Fruit fly (Drosophila melanogaster): ENCODE data around the gene CG7600.

Gene CG7600

DNA sequence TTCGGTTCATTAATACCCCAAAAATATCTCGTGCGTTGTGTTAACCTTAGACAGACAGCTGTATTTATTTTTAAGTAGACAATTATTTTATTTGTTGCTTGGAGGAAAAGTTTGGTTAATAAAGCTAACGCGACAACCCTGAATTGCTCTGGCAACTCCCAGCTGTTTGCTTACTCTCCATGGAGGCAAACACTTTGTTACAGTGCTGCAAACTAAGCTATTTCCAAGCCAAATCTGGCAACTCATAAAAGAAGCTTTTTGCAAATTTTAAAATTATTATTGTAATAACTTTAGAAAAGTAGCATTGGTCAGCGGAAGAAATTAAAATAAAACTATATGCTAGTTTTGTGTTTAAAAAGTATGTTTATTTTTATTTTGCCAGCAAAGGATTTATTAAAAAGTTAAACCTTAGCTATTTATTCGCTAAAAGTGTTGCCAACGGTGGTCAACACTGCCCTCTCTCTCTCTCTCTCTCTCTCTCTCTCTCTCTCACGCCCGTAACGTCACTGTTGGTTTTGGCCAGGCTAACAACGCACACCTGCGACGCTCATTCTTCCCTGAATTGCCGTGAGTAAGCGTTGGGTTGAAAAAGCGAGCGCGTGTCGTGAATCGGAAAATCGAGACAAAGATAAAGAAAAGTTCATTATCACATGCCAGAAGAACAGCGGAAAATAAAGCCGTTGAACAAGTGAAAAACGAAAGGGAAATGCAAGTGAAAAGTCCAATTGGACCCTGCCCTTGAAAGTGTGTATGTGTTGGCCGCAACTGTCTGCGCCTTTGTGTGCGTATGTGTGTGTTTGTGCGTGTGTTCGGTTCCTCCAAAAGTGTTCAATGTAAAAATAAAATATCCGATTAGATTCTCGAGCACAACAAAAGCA lies 4.9 kb downstream of the CG7600 start (continued):
- TF ChIP-seq Drgx (GFP tag; IDR thresholded peaks at IDR 0.05) (peak; percentile 98), fd102C (GFP tag; optimal IDR thresholded peaks at IDR 0.05) (no peak), Gsc (GFP tag; IDR thresholded peaks at IDR 0.05) (no peak), Lpt (GFP tag; optimal IDR thresholded peaks at IDR 0.05) (no peak), da (GFP tag; optimal IDR thresholded peaks at IDR 0.05) (peak; percentile 54), Nf-YA (GFP tag; IDR thresholded peaks at IDR 0.05) (peak; percentile 86), ATbp (GFP tag; optimal IDR thresholded peaks at IDR 0.05) (peak; percentile 87), Asciz (GFP tag; optimal IDR thresholded peaks at IDR 0.05) (peak; percentile 83), Mrtf (GFP tag; IDR thresholded peaks at IDR 0.05) (peak; percentile 95), cwo (GFP tag; optimal IDR thresholded peaks at IDR 0.05) (peak; percentile 81), Blimp-1 (GFP tag; optimal IDR thresholded peaks at IDR 0.05) (peak; percentile 98), CG32767 (GFP tag; IDR thresholded peaks at IDR 0.05) (peak; percentile 83), fru (optimal IDR thresholded peaks at IDR 0.05) (no peak), CG2712 (tag; optimal IDR thresholded peaks at IDR 0.05) (peak; percentile 89), pb (GFP tag; optimal IDR thresholded peaks at IDR 0.05) (peak; percentile 86), stwl (tag; optimal IDR thresholded peaks at IDR 0.05) (peak; percentile 27), Antp (GFP tag; optimal IDR thresholded peaks at IDR 0.05) (peak; percentile 93), CG13894 (tag; optimal IDR thresholded peaks at IDR 0.05) (peak; percentile 76), CG4707 (GFP tag; optimal IDR thresholded peaks at IDR 0.05) (peak; percentile 71), Awh (GFP tag; IDR thresholded peaks at IDR 0.05) (peak; percentile 93), gsb-n (tag; optimal IDR thresholded peaks at IDR 0.05) (peak; percentile 79), CG10321 (GFP tag; IDR thresholded peaks at IDR 0.05) (peak; percentile 73), amos (GFP tag; IDR thresholded peaks at IDR 0.05; ENCODE audit: partially characterized antibody) (peak; percentile 23; the same call in 1 of the 2 replicates), wek (GFP tag; optimal IDR thresholded peaks at IDR 0.05) (peak; percentile 63), CG11723 (GFP tag; optimal IDR thresholded peaks at IDR 0.05) (peak; percentile 48), mirr (GFP tag; optimal IDR thresholded peaks at IDR 0.05) (peak; percentile 64), mam (GFP tag; optimal IDR thresholded peaks at IDR 0.05) (peak; percentile 87), D19B (GFP tag; optimal IDR thresholded peaks at IDR 0.05) (peak; percentile 84), Ada2b (GFP tag; IDR thresholded peaks at IDR 0.05) (peak; percentile 95), gce (GFP tag; IDR thresholded peaks at IDR 0.05) (peak; percentile 93), bigmax (GFP tag; optimal IDR thresholded peaks at IDR 0.05) (peak; percentile 72), crp (GFP tag; optimal IDR thresholded peaks at IDR 0.05) (peak in 1 of 2 experiments; percentile 76), CG13287 (GFP tag; IDR thresholded peaks at IDR 0.05; ENCODE audit: partially characterized antibody) (peak; percentile 36; the same call in 1 of the 2 replicates), CG2889 (GFP tag; IDR thresholded peaks at IDR 0.05) (peak; percentile 68; the same call in 2 of the 3 replicates), kah (GFP tag; optimal IDR thresholded peaks at IDR 0.05) (no peak), croc (GFP tag; conservative IDR thresholded peaks at IDR 0.05) (peak; percentile 57; the same call in 2 of the 3 replicates), cg (GFP tag; optimal IDR thresholded peaks at IDR 0.05) (peak; percentile 80), lola (GFP tag; optimal IDR thresholded peaks at IDR 0.05) (peak in 1 of 3 experiments; percentile 63), aop (GFP tag; IDR thresholded peaks at IDR 0.05) (no peak), inv (GFP tag; IDR thresholded peaks at IDR 0.05; ENCODE audit: partially characterized antibody) (no peak), CG8478 (optimal IDR thresholded peaks at IDR 0.05) (no peak), lmd (GFP tag; IDR thresholded peaks at IDR 0.05) (peak; percentile 93), fu2 (GFP tag; optimal IDR thresholded peaks at IDR 0.05) (peak; percentile 81), CG9797 (GFP tag; optimal IDR thresholded peaks at IDR 0.05) (peak; percentile 18), B-H2 (GFP tag; optimal IDR thresholded peaks at IDR 0.05) (peak; percentile 56), CG4404 (GFP tag; IDR thresholded peaks at IDR 0.05) (peak; percentile 82), CG13424 (tag; optimal IDR thresholded peaks at IDR 0.05) (peak; percentile 77), gro (GFP tag; optimal IDR thresholded peaks at IDR 0.05) (peak; percentile 94)
